Worm (Caenorhabditis elegans) whole organism, midembryonic: Measurements from ENCODE around the gene T16G12.7.

Experiments used
- flt-1 ChIP-seq: fragments of 200-800 bp; sonication (Bioruptor generic); IDR thresholded peaks from 2 replicates; pipeline ENCODE4 v1.3.6; 2022; ENCODE audit warnings: missing genetic modification characterization, missing compliant biosample characterization
- klf-2 ChIP-seq: fragments of 200-800 bp; sonication (Bioruptor generic); conservative IDR thresholded peaks from 2 replicates; pipeline ENCODE4 v1.3.6; 2022; ENCODE audit warnings: missing genetic modification reagents, missing genetic modification characterization, missing compliant biosample characterization

DNA sequence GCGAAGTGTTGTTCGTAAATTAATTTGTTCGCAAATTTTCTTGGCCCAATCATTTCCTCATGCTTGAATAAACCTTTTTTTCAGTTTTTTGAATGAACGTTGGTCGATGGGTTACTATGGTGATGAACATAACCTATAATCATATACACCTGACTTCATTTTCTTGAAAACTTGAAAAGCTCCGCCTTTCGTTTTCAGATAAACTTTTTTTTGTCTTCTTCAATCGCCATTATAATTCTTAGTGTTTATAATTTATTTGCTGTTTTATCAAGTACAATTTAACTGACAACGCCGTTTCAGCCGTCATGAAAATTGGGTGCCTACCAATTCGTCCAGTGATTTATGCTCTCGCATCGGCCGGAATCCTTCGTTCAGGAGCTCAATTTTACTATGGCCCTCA lies 2.8 kb downstream of the T16G12.7 start, which contains the start of gene M04D8.7:
- TF ChIP-seq klf-2 (GFP tag; lab: Robert Waterston, UW) (no peak), flt-1 (GFP tag; lab: Robert Waterston, UW) (no peak)
